Worm (Caenorhabditis elegans) whole organism, L1 larva: ENCODE data around the gene srt-15.
"Not testable (repeated sequence)": the region's sequence is repeated elsewhere in the genome, so short reads cannot be mapped to it uniquely, and the experiment has no call there.

Experiments
- C34B4.2 ChIP-seq: sonication (generic microtip); optimal IDR thresholded peaks from 2 replicates; lab custom pipeline; 2017; ENCODE audit warnings: mild to moderate bottlenecking, missing genetic modification characterization, missing compliant biosample characterization
- Y116A8C.19 ChIP-seq: sonication (generic microtip); optimal IDR thresholded peaks from 2 replicates; lab custom pipeline; 2016; ENCODE audit warnings: missing compliant biosample characterization, missing genetic modification characterization, borderline replicate concordance
- aly-2 ChIP-seq: fragments of 150-350 bp; optimal IDR thresholded peaks from 2 replicates; lab custom pipeline; 2014; ENCODE audit warnings: missing biosample characterization, missing genetic modification characterization
- ama-1 ChIP-seq: fragments of 150-350 bp; optimal IDR thresholded peaks from 2 replicates; lab custom pipeline; 2014
- blmp-1 ChIP-seq: fragments of 150-350 bp; optimal IDR thresholded peaks from 2 replicates; lab custom pipeline; 2014; ENCODE audit warnings: missing biosample characterization, missing genetic modification characterization
- ceh-63 ChIP-seq: fragments of 200-800 bp; sonication (Bioruptor generic); optimal IDR thresholded peaks from 2 replicates; lab custom pipeline; 2018; ENCODE audit warnings: mild to moderate bottlenecking, missing genetic modification characterization, missing compliant biosample characterization
- ceh-8 ChIP-seq: fragments of 200-800 bp; sonication (Bioruptor generic); optimal IDR thresholded peaks from 2 replicates; lab custom pipeline; 2018; ENCODE audit warnings: mild to moderate bottlenecking, missing genetic modification characterization, moderate library complexity, missing compliant biosample characterization
- ceh-82 ChIP-seq, 3 experiments: fragments of 150-350 bp in 1 of 3; sonication (generic microtip) in 2 of 3; optimal IDR thresholded peaks; 2 replicates each; lab custom pipeline; 2014 to 2017; ENCODE audit warnings: missing biosample characterization in 3 of 3, missing genetic modification characterization in 3 of 3
- dpl-1 ChIP-seq, 3 experiments: fragments of 150-350 bp in 2 of 3; sonication (generic microtip) in 1 of 3; optimal IDR thresholded peaks; 2 replicates each; lab custom pipeline; 2014 to 2017; ENCODE audit warnings: missing biosample characterization in 3 of 3, missing genetic modification characterization in 3 of 3, missing genetic modification reagents in 3 of 3
- efl-1 ChIP-seq, 4 experiments: fragments of 150-350 bp; optimal IDR thresholded peaks in 3 of 4; peaks in 1 of 4; 1 replicate in 1 of 4; 2 replicates in 3 of 4; lab custom pipeline; 2014; ENCODE audit warnings: missing biosample characterization in 2 of 4, missing genetic modification characterization in 2 of 4, missing genetic modification reagents in 2 of 4
- egl-13 ChIP-seq: sonication (generic microtip); optimal IDR thresholded peaks from 2 replicates; lab custom pipeline; 2016; ENCODE audit warnings: missing genotype, missing genetic modification reagents, missing genetic modification characterization, missing compliant biosample characterization
- fkh-10 ChIP-seq: sonication (generic microtip); optimal IDR thresholded peaks from 2 replicates; lab custom pipeline; 2017; ENCODE audit warnings: missing biosample characterization, missing genetic modification reagents, missing genetic modification characterization
- fkh-8 ChIP-seq: sonication (generic microtip); optimal IDR thresholded peaks from 2 replicates; lab custom pipeline; 2016; ENCODE audit warnings: mild to moderate bottlenecking, missing genetic modification characterization, missing compliant biosample characterization
- hlh-17 ChIP-seq: fragments of 200-800 bp; sonication (Bioruptor generic); optimal IDR thresholded peaks from 2 replicates; lab custom pipeline; 2018; ENCODE audit warnings: missing genetic modification characterization, mild to moderate bottlenecking, missing compliant biosample characterization, moderate library complexity, borderline replicate concordance
- hpl-2 ChIP-seq: fragments of 150-350 bp; optimal IDR thresholded peaks from 2 replicates; lab custom pipeline; 2014; ENCODE audit warnings: missing biosample characterization, missing genetic modification reagents, missing genetic modification characterization
- isw-1 ChIP-seq: fragments of 200-800 bp; sonication (Bioruptor generic); IDR thresholded peaks from 2 replicates; pipeline ENCODE4 v1.3.6; 2022; ENCODE audit warnings: missing genetic modification characterization, missing compliant biosample characterization
- lin-13 ChIP-seq: fragments of 150-350 bp; optimal IDR thresholded peaks from 2 replicates; lab custom pipeline; 2014; ENCODE audit warnings: missing biosample characterization, missing genetic modification reagents, missing genetic modification characterization
- lin-15B ChIP-seq: fragments of 150-350 bp; sonication (generic microtip); optimal IDR thresholded peaks from 3 replicates; lab custom pipeline; 2014; ENCODE audit warnings: missing biosample characterization, missing genetic modification characterization
- lin-35 ChIP-seq, 2 experiments: fragments of 150-350 bp; optimal IDR thresholded peaks; 2 replicates each; lab custom pipeline; 2014; ENCODE audit warnings: missing biosample characterization in 2 of 2, missing genetic modification characterization in 2 of 2, missing genetic modification reagents in 2 of 2
- mdl-1 ChIP-seq, 2 experiments: fragments of 150-350 bp; optimal IDR thresholded peaks; 2 replicates each; lab custom pipeline; 2014 to 2017; ENCODE audit warnings: missing biosample characterization in 2 of 2, missing genetic modification characterization in 2 of 2, inconsistent platforms in 1 of 2
- mep-1 ChIP-seq: fragments of 150-350 bp; optimal IDR thresholded peaks from 2 replicates; lab custom pipeline; 2014; ENCODE audit warnings: missing biosample characterization, missing genetic modification characterization
- nhr-20 ChIP-seq: sonication (generic microtip); optimal IDR thresholded peaks from 2 replicates; lab custom pipeline; 2016; ENCODE audit warnings: mild to moderate bottlenecking, missing genetic modification characterization, missing compliant biosample characterization
- nhr-28 ChIP-seq: fragments of 150-350 bp; optimal IDR thresholded peaks from 2 replicates; lab custom pipeline; 2014; ENCODE audit warnings: missing biosample characterization, missing genetic modification characterization
- nhr-71 ChIP-seq: sonication (generic microtip); optimal IDR thresholded peaks from 2 replicates; lab custom pipeline; 2016; ENCODE audit warnings: mild to moderate bottlenecking, missing genetic modification characterization, moderate library complexity, missing compliant biosample characterization
- nhr-84 ChIP-seq: sonication (generic microtip); optimal IDR thresholded peaks from 2 replicates; lab custom pipeline; 2017; ENCODE audit warnings: missing biosample characterization, missing genetic modification characterization
- nhr-85 ChIP-seq: sonication (generic microtip); peaks from one replicate; lab custom pipeline; 2016; ENCODE audit warnings: missing genetic modification characterization, inconsistent platforms, missing compliant biosample characterization
- nhr-90 ChIP-seq: sonication (generic microtip); optimal IDR thresholded peaks from 2 replicates; lab custom pipeline; 2016; ENCODE audit warnings: mild to moderate bottlenecking, missing genetic modification characterization, missing compliant biosample characterization; ENCODE audit not compliant: poor library complexity
- pag-3 ChIP-seq: sonication (generic microtip); optimal IDR thresholded peaks from 2 replicates; lab custom pipeline; 2017; ENCODE audit warnings: missing genetic modification characterization, mild to moderate bottlenecking, missing compliant biosample characterization, antibody characterized with exemption, borderline replicate concordance; ENCODE audit not compliant: insufficient read depth
- pqm-1 ChIP-seq: sonication (generic microtip); optimal IDR thresholded peaks from 3 replicates; lab custom pipeline; 2017; ENCODE audit warnings: missing biosample characterization, missing genetic modification characterization
- snpc-4 ChIP-seq: fragments of 150-350 bp; optimal IDR thresholded peaks from 2 replicates; lab custom pipeline; 2014; ENCODE audit warnings: missing biosample characterization, missing genetic modification characterization
- sptf-1 ChIP-seq: fragments of 150-350 bp; optimal IDR thresholded peaks from 2 replicates; lab custom pipeline; 2014; ENCODE audit warnings: missing biosample characterization, missing genetic modification characterization
- sup-37 ChIP-seq: fragments of 200-800 bp; sonication (Bioruptor generic); optimal IDR thresholded peaks from 2 replicates; lab custom pipeline; 2018; ENCODE audit warnings: mild to moderate bottlenecking, missing genetic modification characterization, missing compliant biosample characterization
- tbx-2 ChIP-seq: sonication (generic microtip); optimal IDR thresholded peaks from 2 replicates; lab custom pipeline; 2016; ENCODE audit warnings: missing genetic modification characterization, missing compliant biosample characterization
- tlp-1 ChIP-seq: fragments of 150-350 bp; optimal IDR thresholded peaks from 2 replicates; lab custom pipeline; 2014; ENCODE audit warnings: missing biosample characterization, missing genetic modification characterization
- unc-62 ChIP-seq: fragments of 150-350 bp; optimal IDR thresholded peaks from 2 replicates; lab custom pipeline; 2014; ENCODE audit warnings: missing biosample characterization, missing genetic modification reagents, missing genetic modification characterization
- ztf-11 ChIP-seq, 2 experiments: sonication (generic microtip); optimal IDR thresholded peaks; 2 replicates each; lab custom pipeline; 2016 to 2017; ENCODE audit warnings: missing genetic modification characterization in 2 of 2, missing biosample characterization in 1 of 2, missing compliant biosample characterization in 1 of 2

The srt-15 gene

ce11 chrV:3104134-3104533 is 42.2 kb upstream of the srt-15 start, which contains the start of gene str-66:
Gene str-66, minus strand, starts transcription at chrV:3104234.
- TF ChIP-seq tbx-2 (tag; lab: Kevin White, UChicago) (no peak), ceh-82 (tag; optimal IDR thresholded peaks at IDR 0.05; lab: Kevin White, UChicago) (no peak), blmp-1 (tag; lab: Kevin White, UChicago) (no peak), C34B4.2 (tag; lab: Kevin White, UChicago) (no peak), sup-37 (no peak), nhr-20 (no peak), lin-13 (GFP tag; lab: Kevin White, UChicago) (no peak), Y116A8C.19 (no peak), ceh-8 (GFP tag; lab: Kevin White, UChicago) (no peak), fkh-8 (tag; lab: Kevin White, UChicago) (no peak), nhr-28 (tag; lab: Kevin White, UChicago) (no peak), nhr-71 (no peak), ceh-63 (GFP tag; lab: Kevin White, UChicago) (no peak), hpl-2 (no peak), isw-1 (GFP tag; lab: Robert Waterston, UW) (no peak), nhr-90 (tag; lab: Kevin White, UChicago) (no peak), lin-15B (tag; lab: Kevin White, UChicago) (no peak), hlh-17 (no peak), unc-62 (GFP tag; lab: Kevin White, UChicago) (no peak), efl-1 (optimal IDR thresholded peaks at IDR 0.05; lab: Kevin White, UChicago) (no peak), efl-1 (GFP tag; optimal IDR thresholded peaks at IDR 0.05 in 1 of 2; lab: Kevin White, UChicago) (no peak)

- TF ChIP-seq lin-35 (GFP tag; optimal IDR thresholded peaks at IDR 0.05; lab: Kevin White, UChicago); pag-3; nhr-71: not testable (repeated sequence)
Observed at ce11 chrV:3102049-3102448, 40.1 kb upstream of the srt-15 start, which contains the start of gene Y73C8C.4. Gene Y73C8C.4, minus strand, starts transcription at chrV:3102149.

ce11 chrV:3100527-3100926 is 38.5 kb upstream of the srt-15 start:
- TF ChIP-seq nhr-28 (tag; lab: Kevin White, UChicago) (no peak), nhr-84 (tag; lab: Kevin White, UChicago) (no peak)

ce11 chrV:3094351-3094750 is 32.4 kb upstream of the srt-15 start, which contains the start of gene cyp-33C9:
Gene cyp-33C9, minus strand, starts transcription at chrV:3094561.
- TF ChIP-seq fkh-10 (GFP tag; lab: Kevin White, UChicago) (no peak), ama-1 (no peak), ceh-82 (tag; optimal IDR thresholded peaks at IDR 0.05; lab: Kevin White, UChicago) (peak in 1 of 3 experiments; percentile 7), lin-35 (GFP tag; optimal IDR thresholded peaks at IDR 0.05; lab: Kevin White, UChicago) (peak in 1 of 2 experiments; percentile 17), sptf-1 (no peak), nhr-20 (peak; percentile 23), snpc-4 (tag; lab: Kevin White, UChicago) (no peak), nhr-71 (peak; percentile 32), pqm-1 (tag; lab: Kevin White, UChicago) (no peak), dpl-1 (GFP tag; optimal IDR thresholded peaks at IDR 0.05; lab: Kevin White, UChicago) (peak in 2 of 3 experiments; percentile 6 to 14), efl-1 (optimal IDR thresholded peaks at IDR 0.05; lab: Kevin White, UChicago) (peak; percentile 39 to 51), efl-1 (GFP tag; optimal IDR thresholded peaks at IDR 0.05 in 1 of 2; lab: Kevin White, UChicago) (peak in 1 of 2 experiments; percentile 3), nhr-85 (tag; lab: Kevin White, UChicago) (peak; percentile 54), tlp-1 (tag; lab: Kevin White, UChicago) (no peak), aly-2 (tag; lab: Kevin White, UChicago) (no peak), mdl-1 (tag; optimal IDR thresholded peaks at IDR 0.05; lab: Kevin White, UChicago) (no peak), ztf-11 (tag; optimal IDR thresholded peaks at IDR 0.05; lab: Kevin White, UChicago) (no peak), mep-1 (tag; lab: Kevin White, UChicago) (peak; percentile 8), egl-13 (tag; lab: Kevin White, UChicago) (no peak)
- TF ChIP-seq, all 84 proteins: peak for 8
